Worm (Caenorhabditis elegans): ENCODE results near the gene gst-39.
A peak's percentile ranks its signal among the peaks of the same experiment; 100 is the strongest.

DNA sequence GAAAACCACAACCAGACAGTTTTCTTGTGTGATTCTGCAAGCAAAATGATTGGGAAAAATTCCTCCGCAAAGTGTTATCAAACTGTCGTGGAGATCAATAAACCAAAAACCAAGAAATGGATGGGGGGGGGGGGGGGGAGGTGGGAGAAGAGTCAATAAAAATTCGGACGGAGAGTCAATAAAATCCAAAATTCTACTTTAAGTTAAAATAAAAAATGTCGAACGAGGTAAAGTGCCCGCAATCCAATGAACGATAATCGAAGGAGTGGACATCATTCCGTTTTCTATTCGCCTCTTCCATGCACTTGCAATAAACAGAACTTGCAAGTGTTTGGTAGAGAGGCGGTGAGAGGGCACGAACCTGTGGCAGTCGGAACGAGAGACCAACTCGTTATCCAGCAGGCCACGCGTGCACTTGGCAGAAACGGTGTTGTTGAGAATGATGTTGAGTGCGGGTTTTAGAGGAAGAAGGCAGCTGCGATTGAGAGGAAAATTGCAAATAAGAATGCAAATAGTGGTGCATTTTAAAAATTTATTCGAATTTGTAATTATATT lies 6.0 kb downstream of the gst-39 start, which contains the start of gene gst-27:
- peak; percentile 94 for TF ChIP-seq flt-1 (GFP tag; IDR thresholded peaks at IDR 0.05)
- peak; percentile 41 for TF ChIP-seq med-1 (GFP tag; optimal IDR thresholded peaks at IDR 0.05; ENCODE audit: insufficient read depth)
- peak; percentile 88 for TF ChIP-seq ztf-29 (GFP tag; IDR thresholded peaks at IDR 0.05)
- TF ChIP-seq klf-2 (GFP tag; conservative IDR thresholded peaks at IDR 0.05), result peak; percentile 79
- peak; percentile 57 for TF ChIP-seq T22C8.4 (GFP tag; IDR thresholded peaks at IDR 0.05)

All from whole organism, midembryonic.